Worm (Caenorhabditis elegans) whole organism, midembryonic: ENCODE results near the gene K08E7.5.

ENCODE experiments used
- T22C8.4 ChIP-seq: fragments of 200-800 bp; sonication (Bioruptor generic); IDR thresholded peaks from 2 replicates; pipeline ENCODE4 v1.3.6; 2022; ENCODE audit warnings: missing genetic modification characterization, missing compliant biosample characterization
- cog-1 ChIP-seq: sonication (generic microtip); optimal IDR thresholded peaks from 2 replicates; lab custom pipeline; 2016; ENCODE audit warnings: missing genetic modification characterization, missing compliant biosample characterization
- flt-1 ChIP-seq: fragments of 200-800 bp; sonication (Bioruptor generic); IDR thresholded peaks from 2 replicates; pipeline ENCODE4 v1.3.6; 2022; ENCODE audit warnings: missing genetic modification characterization, missing compliant biosample characterization
- klf-2 ChIP-seq: fragments of 200-800 bp; sonication (Bioruptor generic); conservative IDR thresholded peaks from 2 replicates; pipeline ENCODE4 v1.3.6; 2022; ENCODE audit warnings: missing genetic modification reagents, missing genetic modification characterization, missing compliant biosample characterization
- med-1 ChIP-seq: sonication (generic microtip); optimal IDR thresholded peaks from 2 replicates; lab custom pipeline; 2017; ENCODE audit warnings: missing genetic modification characterization, mild to moderate bottlenecking, missing compliant biosample characterization, antibody characterized with exemption, missing genetic modification reagents; ENCODE audit not compliant: insufficient read depth
- ref-1 ChIP-seq: fragments of 200-800 bp; sonication (Bioruptor generic); conservative IDR thresholded peaks from 2 replicates; pipeline ENCODE4 v1.3.6; 2022; ENCODE audit warnings: missing genetic modification reagents, missing genetic modification characterization, missing compliant biosample characterization
- tab-1 ChIP-seq: fragments of 200-800 bp; sonication (Bioruptor generic); IDR thresholded peaks from 2 replicates; pipeline ENCODE4 v1.3.6; 2022; ENCODE audit warnings: missing genetic modification characterization, missing compliant biosample characterization
- ztf-23 ChIP-seq: fragments of 200-800 bp; sonication (Bioruptor generic); IDR thresholded peaks from 2 replicates; pipeline ENCODE4 v1.3.6; 2022; ENCODE audit warnings: missing genetic modification reagents, missing genetic modification characterization, missing compliant biosample characterization
- ztf-29 ChIP-seq: fragments of 200-800 bp; sonication (Bioruptor generic); IDR thresholded peaks from 2 replicates; pipeline ENCODE4 v1.3.6; 2022; ENCODE audit warnings: missing genetic modification reagents, missing genetic modification characterization, missing compliant biosample characterization

The K08E7.5 gene

DNA sequence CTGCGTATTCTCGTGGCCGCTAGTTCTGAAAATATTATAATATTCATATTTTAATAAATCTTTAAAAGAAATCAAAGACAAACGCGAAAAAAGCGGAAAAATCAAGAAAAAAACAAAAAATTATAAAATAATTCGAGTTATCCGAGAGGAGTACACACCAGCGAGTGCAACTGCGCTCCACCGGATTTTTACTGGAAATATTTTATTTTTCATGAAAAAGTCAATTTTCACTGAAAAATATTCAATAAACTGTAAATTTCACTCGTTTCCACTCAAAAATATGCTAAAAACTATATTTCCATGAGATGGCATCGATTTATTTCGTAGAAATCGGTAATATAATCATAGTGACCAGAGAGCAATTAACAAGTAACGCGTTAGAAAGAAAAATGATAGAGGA is 32.2 kb downstream of the K08E7.5 start, which contains the start of gene Y55D9A.2:
TSS of gene Y55D9A.2 (minus strand) at position 31 of the 400 bp plus-strand sequence.
- no peak for TF ChIP-seq klf-2
- no peak for TF ChIP-seq ztf-29 (GFP tag; lab: Robert Waterston, UW)
- 0 out of 2 replicates have a peak, but pooled peaks have one; percentile 40 for TF ChIP-seq flt-1 (GFP tag; lab: Robert Waterston, UW)
- no peak for TF ChIP-seq med-1
- no peak for TF ChIP-seq tab-1
- no peak for TF ChIP-seq ref-1

DNA sequence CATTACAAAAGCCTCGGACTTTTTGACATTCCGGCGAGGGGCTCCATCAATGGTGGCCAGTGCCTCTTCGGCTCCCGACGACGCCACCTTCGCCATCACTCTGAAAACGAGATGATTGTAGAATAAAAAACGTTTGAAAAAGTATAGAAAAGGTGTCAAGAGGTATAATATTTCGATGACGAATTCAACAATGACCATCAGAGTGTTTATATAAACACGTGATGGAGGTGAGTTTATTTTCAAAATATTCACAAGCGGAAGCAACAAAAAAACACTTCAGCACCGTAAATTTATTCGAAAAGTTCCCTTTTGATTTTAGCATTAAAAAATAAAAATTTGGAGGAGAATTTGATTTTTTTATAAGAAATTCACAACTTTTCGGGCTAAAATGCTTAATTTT is 41.5 kb downstream of the K08E7.5 start, which contains the start of gene efa-6:
TSS of gene efa-6 (minus strand) at position 101 of the 400 bp plus-strand sequence.
- TF ChIP-seq ztf-29 (GFP tag; lab: Robert Waterston, UW) = no peak
- TF ChIP-seq cog-1 (tag; lab: Kevin White, UChicago) = no peak
- TF ChIP-seq T22C8.4 = no peak
- TF ChIP-seq klf-2 = no peak
- TF ChIP-seq flt-1 (GFP tag; lab: Robert Waterston, UW) = no peak
- TF ChIP-seq ztf-23 (GFP tag; lab: Robert Waterston, UW) = no peak
- TF ChIP-seq med-1 = no peak
- no peak for TF ChIP-seq tab-1
- TF ChIP-seq ref-1 = no peak

DNA sequence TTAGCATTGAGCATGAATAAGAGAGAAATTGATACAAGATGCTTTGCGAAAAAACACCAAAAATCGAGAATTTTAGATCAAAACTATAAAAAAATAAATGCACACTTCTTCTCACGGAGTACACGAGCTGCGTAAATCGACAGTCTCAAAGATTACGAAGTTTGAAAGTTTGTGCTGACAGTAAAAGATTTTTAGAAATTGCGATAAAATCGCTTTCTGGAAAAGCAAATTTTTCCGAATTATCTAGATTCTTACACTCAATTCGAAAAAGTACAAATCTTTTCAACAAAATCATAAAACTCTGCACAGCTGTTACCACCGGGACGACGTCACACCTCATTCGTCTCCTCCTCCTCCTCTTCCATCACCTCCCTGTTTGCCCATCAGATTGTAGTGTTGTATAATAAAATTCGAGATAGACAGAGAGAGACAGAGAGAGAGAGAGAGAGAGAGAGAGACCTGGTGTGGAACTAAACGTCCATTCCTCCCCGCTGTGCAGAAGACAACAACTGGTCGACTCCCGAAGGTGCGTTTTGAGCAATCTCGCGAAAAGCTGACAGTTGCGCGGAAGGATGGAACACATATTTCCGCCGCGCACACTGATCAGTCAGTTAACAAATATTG is 42.1 kb downstream of the K08E7.5 start:
- TF ChIP-seq klf-2 (no peak), ref-1 (no peak), cog-1 (tag; lab: Kevin White, UChicago) (peak; percentile 30), flt-1 (GFP tag; lab: Robert Waterston, UW) (0 out of 2 replicates have a peak, but pooled peaks have one; percentile 37)

DNA sequence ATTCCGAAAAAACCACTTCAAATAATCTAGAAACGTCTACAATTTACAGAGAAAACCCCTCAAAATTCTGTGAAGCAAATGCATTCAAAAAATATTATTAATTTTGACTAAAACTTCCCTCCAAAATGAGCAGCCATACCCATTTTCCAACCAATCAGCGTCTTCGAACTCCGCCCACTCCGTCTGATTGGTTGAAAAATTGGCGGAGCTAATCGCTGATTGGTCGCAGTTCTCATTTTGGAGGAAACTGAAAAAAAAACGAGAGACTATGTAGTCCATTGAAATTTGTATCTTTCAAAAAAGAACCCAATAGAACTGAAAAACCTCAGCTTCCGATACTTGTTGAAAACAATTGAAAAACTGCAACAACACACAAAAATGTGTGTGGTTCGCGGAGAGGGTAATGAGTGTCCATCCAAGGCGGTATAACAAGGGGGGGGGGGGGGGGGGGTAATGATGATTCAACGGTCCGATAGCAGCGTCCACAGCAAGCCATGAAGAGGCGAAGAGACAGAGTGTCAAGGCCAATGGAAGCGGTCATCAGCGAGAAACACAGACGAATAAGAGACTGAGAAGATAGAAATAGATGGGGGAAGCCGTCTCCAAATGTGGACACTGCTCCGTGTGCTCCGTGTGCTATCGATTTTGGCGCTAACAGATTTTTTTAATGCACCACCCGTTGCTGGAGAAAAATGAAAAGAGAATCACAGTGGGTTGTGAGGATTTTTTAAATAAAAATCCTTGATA is 43.9 kb downstream of the K08E7.5 start:
- TF ChIP-seq cog-1 (tag; lab: Kevin White, UChicago) (no peak), ztf-23 (GFP tag; lab: Robert Waterston, UW) (no peak), flt-1 (GFP tag; lab: Robert Waterston, UW) (peak; percentile 74), klf-2 (no peak), med-1 (no peak), T22C8.4 (no peak), ref-1 (no peak), ztf-29 (GFP tag; lab: Robert Waterston, UW) (peak; percentile 87), tab-1 (peak; percentile 13; the same call in 1 of the 2 replicates)

DNA sequence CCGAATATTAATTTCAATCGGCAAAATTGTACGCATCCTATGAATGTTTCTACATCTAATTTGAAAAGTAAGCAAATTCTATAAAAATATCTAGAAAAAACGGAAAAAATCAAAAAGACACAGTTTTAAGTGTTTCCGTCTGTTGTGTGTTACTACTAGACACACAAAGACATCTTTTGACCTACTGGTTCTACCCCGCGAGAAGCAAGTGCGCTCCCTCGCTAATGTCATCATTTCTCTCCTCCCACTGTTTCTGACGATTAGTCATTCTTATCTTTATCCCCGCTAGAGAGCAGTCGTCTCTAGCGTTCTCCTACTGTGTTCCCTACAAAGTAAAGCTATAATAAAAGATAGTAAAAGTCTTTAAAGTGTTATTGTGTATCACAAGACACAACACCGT is 44.8 kb downstream of the K08E7.5 start:
- no peak for TF ChIP-seq med-1
- no peak for TF ChIP-seq ztf-29 (GFP tag; lab: Robert Waterston, UW)
- no peak for TF ChIP-seq tab-1
- TF ChIP-seq ztf-23 (GFP tag; lab: Robert Waterston, UW) = no peak
- no peak for TF ChIP-seq T22C8.4
- TF ChIP-seq cog-1 (tag; lab: Kevin White, UChicago) = no peak
- TF ChIP-seq klf-2 = no peak
- TF ChIP-seq flt-1 (GFP tag; lab: Robert Waterston, UW) = no peak
- TF ChIP-seq ref-1 = no peak

DNA sequence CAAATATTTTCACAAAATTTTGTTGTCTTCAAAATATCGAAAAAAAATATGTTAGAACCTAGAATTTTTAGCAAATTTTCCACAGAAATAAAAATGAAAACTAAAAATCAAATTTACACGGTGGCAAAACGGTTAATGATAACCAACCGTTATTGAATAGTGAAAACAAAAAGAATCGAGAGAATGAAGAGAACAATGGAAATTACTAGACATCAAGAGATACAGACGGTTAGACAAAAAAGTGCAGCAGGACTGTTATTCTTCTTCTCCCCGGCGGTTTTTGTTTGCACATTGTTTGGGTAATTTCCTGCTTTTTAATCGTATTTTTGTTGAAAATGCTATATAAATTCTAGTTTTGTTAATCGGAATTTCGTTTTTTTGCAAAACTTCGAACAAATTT is 45.7 kb downstream of the K08E7.5 start:
- TF ChIP-seq T22C8.4 (no peak), flt-1 (GFP tag; lab: Robert Waterston, UW) (no peak), med-1 (no peak), ztf-23 (GFP tag; lab: Robert Waterston, UW) (no peak), ztf-29 (GFP tag; lab: Robert Waterston, UW) (no peak), klf-2 (no peak), ref-1 (no peak), tab-1 (no peak), cog-1 (tag; lab: Kevin White, UChicago) (no peak)

DNA sequence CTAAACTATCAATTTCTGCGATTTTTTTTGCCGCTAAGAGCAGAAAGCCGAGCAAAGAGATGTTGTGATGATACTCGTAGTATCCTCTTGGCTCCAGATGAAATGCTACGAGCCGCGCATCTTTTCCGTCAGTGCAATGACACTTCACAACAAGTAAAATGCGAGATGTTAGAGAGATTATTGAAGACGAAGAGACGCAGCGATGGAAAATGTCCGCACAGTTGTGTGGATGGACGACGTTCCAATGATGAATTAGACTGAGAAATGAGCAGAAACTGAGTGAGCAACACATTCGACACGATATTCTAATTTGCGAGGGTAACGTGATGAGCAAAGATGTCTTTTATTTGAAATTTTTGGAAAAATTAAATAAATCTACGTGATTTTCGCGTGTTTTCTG is 47.8 kb downstream of the K08E7.5 start:
- TF ChIP-seq ztf-23 (GFP tag; lab: Robert Waterston, UW) (no peak), med-1 (no peak), cog-1 (tag; lab: Kevin White, UChicago) (no peak), tab-1 (no peak), flt-1 (GFP tag; lab: Robert Waterston, UW) (no peak), ztf-29 (GFP tag; lab: Robert Waterston, UW) (no peak), T22C8.4 (no peak), ref-1 (no peak), klf-2 (no peak)

DNA sequence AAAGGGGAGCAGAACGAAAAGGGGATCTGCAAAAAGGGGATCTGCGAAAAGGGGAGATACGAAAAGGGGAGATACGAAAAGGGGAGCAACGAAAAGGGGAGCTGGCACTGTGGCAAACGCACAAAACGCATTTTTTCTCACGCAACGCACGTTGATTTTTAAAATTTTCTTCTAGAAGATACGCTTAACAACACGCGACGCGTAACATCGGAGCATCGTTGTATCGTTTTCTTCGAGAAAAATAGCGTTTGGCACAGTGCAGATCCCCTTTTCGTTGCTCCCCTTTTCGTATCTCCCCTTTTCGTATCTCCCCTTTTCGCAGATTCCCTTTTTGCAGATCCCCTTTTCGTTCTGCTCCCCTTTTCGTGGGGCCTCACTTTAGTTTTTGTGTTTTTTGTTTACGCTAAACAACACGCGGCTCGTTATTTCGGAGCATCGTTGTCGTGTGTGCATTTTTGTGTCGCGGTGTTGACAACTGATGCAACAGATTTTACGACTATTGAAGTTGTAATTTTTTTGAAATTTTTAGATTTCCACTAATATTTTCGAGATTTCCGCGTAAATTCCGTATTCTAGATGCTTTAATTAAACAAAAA is 48.4 kb downstream of the K08E7.5 start:
- TF ChIP-seq ztf-23 (GFP tag; lab: Robert Waterston, UW) = 0 out of 2 replicates have a peak, but pooled peaks have one; percentile 26
- TF ChIP-seq ref-1 = 0 out of 2 replicates have a peak, but pooled peaks have one; percentile 12
